Worm (Caenorhabditis elegans) whole organism, L4 larva: ENCODE data around the gene hil-3.

Source experiments
- D1046.2 ChIP-seq: fragments of 200-800 bp; sonication (Bioruptor generic); IDR thresholded peaks from 2 replicates; pipeline ENCODE4 v1.3.6; 2022; ENCODE audit warnings: missing genetic modification characterization, missing compliant biosample characterization
- F37D6.2 ChIP-seq: sonication (generic microtip); optimal IDR thresholded peaks from 2 replicates; lab custom pipeline; 2016; ENCODE audit warnings: mild to moderate bottlenecking, missing genetic modification characterization, missing compliant biosample characterization
- F44E2.7 ChIP-seq: fragments of 200-800 bp; sonication (Bioruptor generic); IDR thresholded peaks from 2 replicates; pipeline ENCODE4 v2.1.2; 2022; ENCODE audit warnings: missing genetic modification characterization, missing compliant biosample characterization
- Y75B8A.6 ChIP-seq: fragments of 200-800 bp; sonication (Bioruptor generic); IDR thresholded peaks from 2 replicates; pipeline ENCODE4 v1.3.6; 2022; ENCODE audit warnings: missing genetic modification reagents, missing genetic modification characterization, missing compliant biosample characterization
- aha-1 ChIP-seq: fragments of 150-350 bp; peaks from one replicate; lab custom pipeline; 2014; ENCODE audit warnings: missing biosample characterization, missing genetic modification characterization
- aly-2 ChIP-seq: sonication (generic microtip); optimal IDR thresholded peaks from 2 replicates; lab custom pipeline; 2018; ENCODE audit warnings: missing biosample characterization, missing genetic modification characterization
- ama-1 ChIP-seq: fragments of 150-350 bp; optimal IDR thresholded peaks from 2 replicates; lab custom pipeline; 2014; ENCODE audit warnings: inconsistent platforms, mixed read lengths
- ceh-20 ChIP-seq: fragments of 200-800 bp; sonication (Bioruptor generic); IDR thresholded peaks from 2 replicates; pipeline ENCODE4 v1.3.6; 2022; ENCODE audit warnings: missing genetic modification reagents, missing genetic modification characterization, missing compliant biosample characterization
- ceh-28 ChIP-seq: fragments of 150-350 bp; optimal IDR thresholded peaks from 2 replicates; lab custom pipeline; 2014; ENCODE audit warnings: missing biosample characterization, missing genetic modification reagents, missing genetic modification characterization
- ceh-32 ChIP-seq: sonication (generic microtip); optimal IDR thresholded peaks from 2 replicates; lab custom pipeline; 2016; ENCODE audit warnings: mild to moderate bottlenecking, missing genetic modification characterization, missing compliant biosample characterization; ENCODE audit not compliant: poor library complexity
- ceh-44 ChIP-seq: fragments of 200-800 bp; sonication (Bioruptor generic); IDR thresholded peaks from 2 replicates; pipeline ENCODE4 v1.3.6; 2022; ENCODE audit warnings: missing genetic modification reagents, missing genetic modification characterization, missing compliant biosample characterization
- ceh-62 ChIP-seq: sonication (generic microtip); optimal IDR thresholded peaks from 2 replicates; lab custom pipeline; 2017; ENCODE audit warnings: missing biosample characterization, missing genetic modification characterization
- cey-2 ChIP-seq: sonication (generic microtip); optimal IDR thresholded peaks from 3 replicates; lab custom pipeline; 2017; ENCODE audit warnings: missing genetic modification characterization, mild to moderate bottlenecking, missing compliant biosample characterization, antibody characterized with exemption, borderline replicate concordance; ENCODE audit not compliant: insufficient read depth
- ctbp-1 ChIP-seq: fragments of 200-800 bp; sonication (Bioruptor generic); IDR thresholded peaks from 2 replicates; pipeline ENCODE4 v1.3.6; 2022; ENCODE audit warnings: missing genetic modification reagents, missing genetic modification characterization, missing compliant biosample characterization
- daf-8 ChIP-seq: fragments of 200-800 bp; sonication (Bioruptor generic); IDR thresholded peaks from 2 replicates; pipeline ENCODE4 v1.3.6; 2022; ENCODE audit warnings: missing genetic modification characterization, missing compliant biosample characterization
- dmd-6 ChIP-seq: fragments of 200-800 bp; sonication (Bioruptor generic); IDR thresholded peaks from 2 replicates; pipeline ENCODE4 v1.3.6; 2022; ENCODE audit warnings: missing genetic modification reagents, missing genetic modification characterization, missing compliant biosample characterization
- dmd-8 ChIP-seq: fragments of 200-800 bp; sonication (Bioruptor generic); IDR thresholded peaks from 2 replicates; pipeline ENCODE4 v1.3.6; 2022; ENCODE audit warnings: missing genetic modification characterization, missing compliant biosample characterization
- dmd-9 ChIP-seq: fragments of 200-800 bp; sonication (Bioruptor generic); IDR thresholded peaks from 2 replicates; pipeline ENCODE4 v1.3.6; 2022; ENCODE audit warnings: missing genetic modification reagents, missing genetic modification characterization, missing compliant biosample characterization
- egl-43 ChIP-seq: fragments of 200-800 bp; sonication (Bioruptor generic); IDR thresholded peaks from 2 replicates; pipeline ENCODE4 v1.3.6; 2022; ENCODE audit warnings: missing genetic modification reagents, missing genetic modification characterization, missing compliant biosample characterization
- fkh-10 ChIP-seq: fragments of 150-350 bp; optimal IDR thresholded peaks from 2 replicates; lab custom pipeline; 2014; ENCODE audit warnings: missing biosample characterization, missing genetic modification reagents, missing genetic modification characterization
- fos-1 ChIP-seq: fragments of 150-350 bp; optimal IDR thresholded peaks from 2 replicates; lab custom pipeline; 2014; ENCODE audit warnings: missing biosample characterization, missing genetic modification characterization
- hif-1 ChIP-seq, 2 experiments: sonication (generic microtip); optimal IDR thresholded peaks; 2 replicates each; lab custom pipeline; 2016 to 2017; ENCODE audit warnings: missing compliant biosample characterization in 2 of 2, missing genetic modification characterization in 2 of 2, missing genetic modification reagents in 2 of 2, missing genotype in 2 of 2, mild to moderate bottlenecking in 1 of 2
- hlh-30 ChIP-seq: sonication (generic microtip); optimal IDR thresholded peaks from 2 replicates; lab custom pipeline; 2017; ENCODE audit warnings: antibody characterized with exemption, mild to moderate bottlenecking, missing genetic modification characterization, missing compliant biosample characterization; ENCODE audit not compliant: insufficient read depth
- hmg-1.1 ChIP-seq: fragments of 200-800 bp; sonication (Bioruptor generic); IDR thresholded peaks from 2 replicates; pipeline ENCODE4 v1.3.6; 2022; ENCODE audit warnings: missing genetic modification reagents, missing genetic modification characterization, missing compliant biosample characterization
- jun-1 ChIP-seq: fragments of 150-350 bp; optimal IDR thresholded peaks from 2 replicates; lab custom pipeline; 2014; ENCODE audit warnings: missing biosample characterization, missing genetic modification reagents, missing genetic modification characterization
- lin-1 ChIP-seq: fragments of 200-800 bp; sonication (Bioruptor generic); IDR thresholded peaks from 2 replicates; pipeline ENCODE4 v1.3.6; 2022; ENCODE audit warnings: missing genetic modification reagents, missing genetic modification characterization, missing compliant biosample characterization
- lin-29 ChIP-seq: fragments of 200-800 bp; sonication (Bioruptor generic); IDR thresholded peaks from 2 replicates; pipeline ENCODE4 v1.3.6; 2022; ENCODE audit warnings: missing genetic modification reagents, missing genetic modification characterization, missing compliant biosample characterization
- lir-3 ChIP-seq: sonication (generic microtip); optimal IDR thresholded peaks from 2 replicates; lab custom pipeline; 2016; ENCODE audit warnings: mild to moderate bottlenecking, missing genetic modification characterization, missing compliant biosample characterization
- lsy-2 ChIP-seq, 2 experiments: fragments of 150-350 bp in 1 of 2; sonication (generic microtip) in 1 of 2; optimal IDR thresholded peaks; 2 replicates each; lab custom pipeline; 2014 to 2017; ENCODE audit warnings: missing biosample characterization in 2 of 2, missing genetic modification characterization in 2 of 2
- madf-5 ChIP-seq, 2 experiments: fragments of 200-800 bp; sonication (Bioruptor generic); IDR thresholded peaks; 2 replicates each; pipeline ENCODE4 v1.3.6; 2022; ENCODE audit warnings: missing compliant biosample characterization in 2 of 2, missing genetic modification characterization in 2 of 2
- madf-9 ChIP-seq: fragments of 200-800 bp; sonication (Bioruptor generic); conservative IDR thresholded peaks from 2 replicates; pipeline ENCODE4 v1.3.6; 2022; ENCODE audit warnings: missing genetic modification reagents, missing genetic modification characterization, missing compliant biosample characterization
- mdl-1 ChIP-seq, 2 experiments: fragments of 150-350 bp in 1 of 2; sonication (generic microtip) in 1 of 2; optimal IDR thresholded peaks; 2 replicates each; lab custom pipeline; 2014 to 2017; ENCODE audit warnings: missing biosample characterization in 2 of 2, missing genetic modification characterization in 2 of 2
- mep-1 ChIP-seq: fragments of 150-350 bp; sonication (generic microtip); optimal IDR thresholded peaks from 3 replicates; lab custom pipeline; 2014; ENCODE audit warnings: missing biosample characterization, missing genetic modification characterization
- nhr-25 ChIP-seq: sonication (generic microtip); optimal IDR thresholded peaks from 2 replicates; lab custom pipeline; 2017; ENCODE audit warnings: missing genetic modification characterization, mild to moderate bottlenecking, missing compliant biosample characterization, antibody characterized with exemption, moderate library complexity, borderline replicate concordance; ENCODE audit not compliant: insufficient read depth
- nhr-41 ChIP-seq: fragments of 200-800 bp; sonication (Bioruptor generic); IDR thresholded peaks from 2 replicates; pipeline ENCODE4 v1.3.6; 2022; ENCODE audit warnings: missing genetic modification reagents, missing genetic modification characterization, missing compliant biosample characterization
- nhr-42 ChIP-seq: fragments of 200-800 bp; sonication (Bioruptor generic); IDR thresholded peaks from 2 replicates; pipeline ENCODE4 v1.3.6; 2022; ENCODE audit warnings: missing genetic modification characterization, missing compliant biosample characterization
- nhr-48 ChIP-seq: sonication (generic microtip); optimal IDR thresholded peaks from 2 replicates; lab custom pipeline; 2016; ENCODE audit warnings: mild to moderate bottlenecking, missing genetic modification characterization, missing compliant biosample characterization
- nhr-77 ChIP-seq: fragments of 150-350 bp; optimal IDR thresholded peaks from 2 replicates; lab custom pipeline; 2014; ENCODE audit warnings: missing biosample characterization, missing genetic modification characterization
- php-3 ChIP-seq: fragments of 200-800 bp; sonication (Bioruptor generic); IDR thresholded peaks from 2 replicates; pipeline ENCODE4 v1.3.6; 2022; ENCODE audit warnings: missing genetic modification reagents, missing genetic modification characterization, missing compliant biosample characterization
- pqm-1 ChIP-seq: sonication (generic microtip); optimal IDR thresholded peaks from 2 replicates; lab custom pipeline; 2017; ENCODE audit warnings: missing biosample characterization, missing genetic modification characterization
- rbr-2 ChIP-seq: sonication (generic microtip); optimal IDR thresholded peaks from 2 replicates; lab custom pipeline; 2016; ENCODE audit warnings: missing genotype, missing genetic modification characterization, missing compliant biosample characterization
- saeg-2 ChIP-seq: fragments of 200-800 bp; sonication (Bioruptor generic); IDR thresholded peaks from 2 replicates; pipeline ENCODE4 v1.3.6; 2022; ENCODE audit warnings: missing genetic modification reagents, missing genetic modification characterization, missing compliant biosample characterization
- set-16 ChIP-seq: fragments of 200-800 bp; sonication (Bioruptor generic); IDR thresholded peaks from 2 replicates; pipeline ENCODE4 v1.3.6; 2022; ENCODE audit warnings: missing genetic modification reagents, missing genetic modification characterization, missing compliant biosample characterization
- spr-1 ChIP-seq: sonication (generic microtip); optimal IDR thresholded peaks from 2 replicates; lab custom pipeline; 2016; ENCODE audit warnings: mild to moderate bottlenecking, missing genetic modification characterization, missing compliant biosample characterization
- tag-97 ChIP-seq: fragments of 200-800 bp; sonication (Bioruptor generic); IDR thresholded peaks from 2 replicates; pipeline ENCODE4 v1.3.6; 2022; ENCODE audit warnings: missing genetic modification characterization, missing compliant biosample characterization
- tra-1 ChIP-seq: fragments of 200-800 bp; sonication (Bioruptor generic); IDR thresholded peaks from 2 replicates; pipeline ENCODE4 v1.3.6; 2022; ENCODE audit warnings: missing genetic modification reagents, missing genetic modification characterization, missing compliant biosample characterization
- unc-130 ChIP-seq: sonication (generic microtip); optimal IDR thresholded peaks from 2 replicates; lab custom pipeline; 2016; ENCODE audit warnings: missing genetic modification reagents, missing genetic modification characterization, missing compliant biosample characterization
- vab-7 ChIP-seq: fragments of 200-800 bp; sonication (Bioruptor generic); IDR thresholded peaks from 2 replicates; pipeline ENCODE4 v1.3.6; 2022; ENCODE audit warnings: missing genetic modification reagents, missing genetic modification characterization, missing compliant biosample characterization
- zag-1 ChIP-seq: fragments of 150-350 bp; optimal IDR thresholded peaks from 2 replicates; lab custom pipeline; 2014; ENCODE audit warnings: missing biosample characterization, missing genetic modification characterization
- zfp-2 ChIP-seq: sonication (generic microtip); optimal IDR thresholded peaks from 2 replicates; lab custom pipeline; 2016; ENCODE audit warnings: mild to moderate bottlenecking, missing genetic modification characterization, missing compliant biosample characterization
- ztf-7 ChIP-seq: fragments of 150-350 bp; optimal IDR thresholded peaks from 2 replicates; lab custom pipeline; 2014; ENCODE audit warnings: missing biosample characterization, missing genetic modification characterization

hil-3 gene

DNA sequence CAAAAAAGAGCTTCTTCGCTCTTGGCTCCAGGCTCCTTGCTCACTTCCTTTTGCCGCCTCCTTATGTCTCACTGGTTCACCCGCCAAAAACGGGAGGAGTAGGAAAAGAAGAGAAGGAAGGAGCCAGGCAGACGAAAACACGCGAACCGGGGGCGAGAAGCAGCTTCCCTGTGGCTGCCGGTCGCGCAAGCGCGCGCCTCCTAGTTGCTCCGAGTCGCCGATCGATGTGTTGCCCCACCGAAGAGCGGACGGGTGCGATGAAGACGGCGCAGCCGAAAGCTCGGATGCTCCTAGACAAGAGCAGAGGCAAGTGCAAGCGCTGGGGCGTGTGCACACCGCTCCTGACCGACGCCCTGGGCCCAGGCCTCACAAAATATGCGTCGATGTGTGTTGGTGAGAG is 4.6 kb downstream of the hil-3 start:
- TF ChIP-seq daf-8: no peak
- TF ChIP-seq saeg-2: 0 out of 2 replicates have a peak, but pooled peaks have one; percentile 26
- TF ChIP-seq ctbp-1: peak; percentile 74
- peak; percentile 41 for TF ChIP-seq ceh-28 (tag; lab: Kevin White, UChicago)
- TF ChIP-seq nhr-41 (GFP tag; lab: Robert Waterston, UW): no peak
- TF ChIP-seq F37D6.2 (tag; lab: Kevin White, UChicago): peak; percentile 91
- TF ChIP-seq ceh-20 (GFP tag; lab: Robert Waterston, UW): peak; percentile 58; the same call in 1 of the 2 replicates
- no peak for TF ChIP-seq dmd-8 (GFP tag; lab: Robert Waterston, UW)
- peak; percentile 45 for TF ChIP-seq hlh-30 (tag; lab: Kevin White, UChicago)
- TF ChIP-seq zfp-2 (tag; lab: Kevin White, UChicago): no peak
- no peak for TF ChIP-seq F44E2.7 (GFP tag; lab: Robert Waterston, UW)
- TF ChIP-seq rbr-2 (tag; lab: Kevin White, UChicago): peak; percentile 82
- no peak for TF ChIP-seq Y75B8A.6 (GFP tag; lab: Robert Waterston, UW)
- 0 out of 2 replicates have a peak, but pooled peaks have one; percentile 40 for TF ChIP-seq nhr-42 (GFP tag; lab: Robert Waterston, UW)
- no peak for TF ChIP-seq dmd-9
- TF ChIP-seq ceh-44 (GFP tag; lab: Robert Waterston, UW): 0 out of 2 replicates have a peak, but pooled peaks have one; percentile 15
- TF ChIP-seq pqm-1 (tag; lab: Kevin White, UChicago): no peak
- peak; percentile 55; the same call in 1 of the 2 replicates for TF ChIP-seq vab-7
- peak; percentile 79 for TF ChIP-seq hmg-1.1 (GFP tag; lab: Robert Waterston, UW)
- TF ChIP-seq fkh-10 (GFP tag; lab: Kevin White, UChicago): peak; percentile 25
- no peak for TF ChIP-seq zag-1 (tag; lab: Kevin White, UChicago)
- no peak for TF ChIP-seq tra-1 (GFP tag; lab: Robert Waterston, UW)
- TF ChIP-seq cey-2 (tag; lab: Kevin White, UChicago): no peak
- TF ChIP-seq lir-3 (tag; lab: Kevin White, UChicago): peak; percentile 4
- TF ChIP-seq lsy-2 (tag; optimal IDR thresholded peaks at IDR 0.05; lab: Kevin White, UChicago): peak in 1 of 2 experiments; percentile 15
- peak; percentile 87 for TF ChIP-seq egl-43
- TF ChIP-seq unc-130 (GFP tag; lab: Kevin White, UChicago): no peak
- peak; percentile 46; the same call in 1 of the 2 replicates for TF ChIP-seq madf-9 (GFP tag; lab: Robert Waterston, UW)
- peak in 1 of 2 experiments; percentile 40 for TF ChIP-seq hif-1 (tag; optimal IDR thresholded peaks at IDR 0.05; lab: Kevin White, UChicago)
- 0 out of 4 replicates have a peak, but pooled peaks of 1 of the 2 experiments have one; percentile 55 for TF ChIP-seq madf-5 (GFP tag; IDR thresholded peaks at IDR 0.05; lab: Robert Waterston, UW)
- TF ChIP-seq dmd-6 (GFP tag; lab: Robert Waterston, UW): 0 out of 2 replicates have a peak, but pooled peaks have one; percentile 18
- no peak for TF ChIP-seq tag-97
- no peak for TF ChIP-seq lin-1
- TF ChIP-seq mdl-1 (tag; optimal IDR thresholded peaks at IDR 0.05; lab: Kevin White, UChicago): peak in 1 of 2 experiments; percentile 43
- TF ChIP-seq aly-2 (tag; lab: Kevin White, UChicago): no peak
- TF ChIP-seq nhr-48 (tag; lab: Kevin White, UChicago): no peak
- no peak for TF ChIP-seq ceh-32 (tag; lab: Kevin White, UChicago)
- TF ChIP-seq nhr-25 (tag; lab: Kevin White, UChicago): no peak
- peak; percentile 75; the same call in 1 of the 2 replicates for TF ChIP-seq D1046.2 (GFP tag; lab: Robert Waterston, UW)
- TF ChIP-seq ama-1 (lab: Kevin White, UChicago): no peak
- TF ChIP-seq php-3 (GFP tag; lab: Robert Waterston, UW): peak; percentile 33; the same call in 1 of the 2 replicates
- TF ChIP-seq nhr-77: no peak
- no peak for TF ChIP-seq jun-1 (tag; lab: Kevin White, UChicago)
- TF ChIP-seq ceh-62 (tag; lab: Kevin White, UChicago): no peak
- 0 out of 2 replicates have a peak, but pooled peaks have one; percentile 22 for TF ChIP-seq lin-29 (GFP tag; lab: Robert Waterston, UW)
- peak; percentile 24 for TF ChIP-seq spr-1 (tag; lab: Kevin White, UChicago)
- peak; percentile 74 for TF ChIP-seq mep-1 (tag; lab: Kevin White, UChicago)
- TF ChIP-seq ztf-7 (tag; lab: Kevin White, UChicago): no peak
- no peak for TF ChIP-seq fos-1 (tag; lab: Kevin White, UChicago)
- peak; percentile 26 for TF ChIP-seq aha-1 (tag; lab: Kevin White, UChicago)
- TF ChIP-seq set-16 (GFP tag; lab: Robert Waterston, UW): peak; percentile 99
